Worm (Caenorhabditis elegans) whole organism, early embryonic: ENCODE results near the gene C45G9.5.

Experiments
- B0310.2 ChIP-seq: sonication (generic microtip); optimal IDR thresholded peaks from 2 replicates; lab custom pipeline; 2016; ENCODE audit warnings: mild to moderate bottlenecking, missing genetic modification characterization, missing compliant biosample characterization
- F13C5.2 ChIP-seq: sonication (generic microtip); optimal IDR thresholded peaks from 2 replicates; lab custom pipeline; 2017; ENCODE audit warnings: mild to moderate bottlenecking, missing genetic modification characterization, inconsistent platforms, missing compliant biosample characterization
- aly-1 ChIP-seq: sonication (generic microtip); optimal IDR thresholded peaks from 2 replicates; lab custom pipeline; 2016; ENCODE audit warnings: missing genetic modification characterization, missing compliant biosample characterization
- ama-1 ChIP-seq: fragments of 150-350 bp; optimal IDR thresholded peaks from 2 replicates; lab custom pipeline; 2014
- ets-7 ChIP-seq: sonication (generic microtip); optimal IDR thresholded peaks from 2 replicates; lab custom pipeline; 2016; ENCODE audit warnings: missing genotype, missing genetic modification characterization, missing compliant biosample characterization
- flt-1 ChIP-seq: fragments of 200-800 bp; sonication (Bioruptor generic); IDR thresholded peaks from 2 replicates; pipeline ENCODE4 v1.3.6; 2022; ENCODE audit warnings: missing genetic modification characterization, missing compliant biosample characterization
- hmbx-1 ChIP-seq: sonication (generic microtip); optimal IDR thresholded peaks from 2 replicates; lab custom pipeline; 2016; ENCODE audit warnings: mild to moderate bottlenecking, missing genetic modification characterization, missing compliant biosample characterization
- hmg-4 ChIP-seq: fragments of 200-800 bp; sonication (Bioruptor generic); optimal IDR thresholded peaks from 2 replicates; lab custom pipeline; 2018; ENCODE audit warnings: mild to moderate bottlenecking, missing genetic modification characterization, missing compliant biosample characterization
- hnd-1 ChIP-seq: sonication (generic microtip); optimal IDR thresholded peaks from 2 replicates; lab custom pipeline; 2016; ENCODE audit warnings: missing genetic modification characterization, missing compliant biosample characterization
- pes-1 ChIP-seq: fragments of 200-800 bp; sonication (Bioruptor generic); IDR thresholded peaks from 2 replicates; pipeline ENCODE4 v1.3.6; 2022; ENCODE audit warnings: missing genetic modification reagents, missing genetic modification characterization, missing compliant biosample characterization
- tbx-11 ChIP-seq: fragments of 200-800 bp; sonication (Bioruptor generic); IDR thresholded peaks from 2 replicates; pipeline ENCODE4 v1.3.6; 2022; ENCODE audit warnings: missing genetic modification characterization, missing compliant biosample characterization
- tbx-37 ChIP-seq: fragments of 200-800 bp; sonication (Bioruptor generic); conservative IDR thresholded peaks from 2 replicates; pipeline ENCODE4 v1.3.6; 2022; ENCODE audit warnings: missing genetic modification reagents, missing genetic modification characterization, missing compliant biosample characterization
- tra-4 ChIP-seq: sonication (generic microtip); optimal IDR thresholded peaks from 2 replicates; lab custom pipeline; 2017; ENCODE audit warnings: missing genetic modification characterization, missing compliant biosample characterization

DNA sequence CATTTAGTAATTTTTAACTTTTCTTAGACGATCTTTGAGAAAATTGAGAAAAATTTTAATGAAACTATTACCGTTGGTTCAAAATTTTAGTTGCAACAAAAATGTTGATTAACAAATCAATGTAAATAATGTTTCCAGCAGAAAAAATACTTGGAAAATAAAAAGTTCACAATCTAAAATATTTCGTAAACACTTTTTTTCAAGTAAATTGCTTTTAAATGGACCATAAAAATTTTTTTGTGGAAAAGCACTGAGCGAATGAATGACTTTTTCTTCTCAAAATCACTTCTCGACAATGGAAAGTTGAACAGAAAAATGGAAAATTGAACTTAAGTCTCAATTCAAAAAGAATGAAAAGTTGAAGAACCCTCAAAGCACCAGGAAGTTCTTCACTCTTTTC lies 5.6 kb downstream of the C45G9.5 start, which contains the start of gene C45G9.8:
- TF ChIP-seq tbx-11 (GFP tag; lab: Robert Waterston, UW) (no peak), F13C5.2 (tag; lab: Kevin White, UChicago) (no peak), aly-1 (tag; lab: Kevin White, UChicago) (no peak), hmg-4 (no peak), ama-1 (no peak), hnd-1 (tag; lab: Kevin White, UChicago) (no peak), flt-1 (GFP tag; lab: Robert Waterston, UW) (no peak), tbx-37 (GFP tag; lab: Robert Waterston, UW) (no peak), tra-4 (tag; lab: Kevin White, UChicago) (no peak), ets-7 (no peak), hmbx-1 (no peak), pes-1 (GFP tag; lab: Robert Waterston, UW) (no peak), B0310.2 (no peak)
